Worm (Caenorhabditis elegans) whole organism, late embryonic: ENCODE results near the gene skr-20.

Source experiments
- C08G9.2 ChIP-seq: sonication (generic microtip); optimal IDR thresholded peaks from 2 replicates; lab custom pipeline; 2016; ENCODE audit warnings: mild to moderate bottlenecking, missing genetic modification characterization, moderate library complexity, missing compliant biosample characterization
- F13H6.1 ChIP-seq: sonication (generic microtip); optimal IDR thresholded peaks from 2 replicates; lab custom pipeline; 2016; ENCODE audit warnings: missing genetic modification characterization, missing compliant biosample characterization
- ceh-9 ChIP-seq: sonication (generic microtip); optimal IDR thresholded peaks from 2 replicates; lab custom pipeline; 2016; ENCODE audit warnings: mild to moderate bottlenecking, missing genetic modification characterization, inconsistent platforms, missing compliant biosample characterization
- che-1 ChIP-seq: sonication (generic microtip); optimal IDR thresholded peaks from 2 replicates; lab custom pipeline; 2016; ENCODE audit warnings: mild to moderate bottlenecking, missing genetic modification characterization, missing compliant biosample characterization
- pha-4 ChIP-seq: fragments of 150-350 bp; optimal IDR thresholded peaks from 2 replicates; lab custom pipeline; 2018; ENCODE audit warnings: missing biosample characterization, missing genetic modification reagents, missing genetic modification characterization
- zip-5 ChIP-seq: sonication (generic microtip); optimal IDR thresholded peaks from 2 replicates; lab custom pipeline; 2016; ENCODE audit warnings: missing genetic modification characterization, missing compliant biosample characterization

ce11 chrX:13225111-13225905 is 2.0 kb upstream of the skr-20 start:
- TF ChIP-seq C08G9.2 (no peak), zip-5 (no peak), pha-4 (no peak), F13H6.1 (tag; lab: Kevin White, UChicago) (no peak), ceh-9 (tag; lab: Kevin White, UChicago) (no peak), che-1 (no peak)
